Fruit fly (Drosophila melanogaster): Measurements from ENCODE around the gene Abl.

The Abl gene

dm6 chr3L:16650078-16650477, 2.4 kb upstream of the Abl start:
- TF ChIP-seq psq (optimal IDR thresholded peaks at IDR 0.05): no peak
- TF ChIP-seq Myc (optimal IDR thresholded peaks at IDR 0.05): no peak
- TF ChIP-seq insv (optimal IDR thresholded peaks at IDR 0.05): no peak
- no peak for TF ChIP-seq ttk (optimal IDR thresholded peaks at IDR 0.05)
- TF ChIP-seq Sin3A (optimal IDR thresholded peaks at IDR 0.05): no peak
- no peak for TF ChIP-seq h (optimal IDR thresholded peaks at IDR 0.05)

DNA sequence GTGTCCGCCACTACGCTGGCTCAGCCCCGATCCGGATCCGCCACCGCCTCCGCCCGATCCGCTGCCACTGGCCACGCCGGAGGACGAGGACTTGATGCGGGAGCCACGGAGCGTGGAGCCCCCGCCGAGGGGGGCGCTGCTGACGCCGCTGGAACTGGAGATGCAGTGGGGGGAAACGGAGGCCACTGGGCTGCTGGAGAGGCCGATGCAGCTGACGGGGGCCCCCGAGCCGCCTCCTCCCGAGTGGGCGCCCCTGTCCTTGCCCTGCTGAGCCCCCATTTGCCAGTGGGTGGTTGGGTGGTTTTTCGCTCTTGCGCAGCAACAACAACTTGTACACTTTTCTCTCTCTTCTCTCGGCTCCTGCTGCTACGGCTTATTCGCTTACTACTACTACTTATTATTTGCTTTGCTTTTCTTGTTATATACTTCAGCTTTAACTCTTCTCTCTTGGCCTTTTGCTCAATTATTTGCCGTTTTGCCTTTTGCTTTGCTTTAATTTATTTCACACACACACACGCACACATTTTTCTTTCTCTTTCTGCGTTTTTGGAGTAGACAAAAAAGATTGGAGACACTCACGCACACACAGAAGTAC, 720 bp downstream of the Abl start:
- TF ChIP-seq ttk (optimal IDR thresholded peaks at IDR 0.05) (peak; percentile 73), insv (optimal IDR thresholded peaks at IDR 0.05) (no peak)

dm6 chr3L:16645323-16645982, 2.2 kb downstream of the Abl start:
- no peak for TF ChIP-seq psq (optimal IDR thresholded peaks at IDR 0.05)
- no peak for TF ChIP-seq ttk (optimal IDR thresholded peaks at IDR 0.05)
- TF ChIP-seq Sin3A (optimal IDR thresholded peaks at IDR 0.05): no peak
- TF ChIP-seq insv (optimal IDR thresholded peaks at IDR 0.05): no peak
- no peak for TF ChIP-seq h (optimal IDR thresholded peaks at IDR 0.05)
- no peak for TF ChIP-seq Myc (optimal IDR thresholded peaks at IDR 0.05)

dm6 chr3L:16644505-16644904, 3.2 kb downstream of the Abl start:
- no peak for TF ChIP-seq Sin3A (optimal IDR thresholded peaks at IDR 0.05)
- TF ChIP-seq h (optimal IDR thresholded peaks at IDR 0.05): no peak
- TF ChIP-seq Myc (optimal IDR thresholded peaks at IDR 0.05): no peak
- no peak for TF ChIP-seq insv (optimal IDR thresholded peaks at IDR 0.05)
- TF ChIP-seq psq (optimal IDR thresholded peaks at IDR 0.05): no peak
- no peak for TF ChIP-seq ttk (optimal IDR thresholded peaks at IDR 0.05)

dm6 chr3L:16642954-16643353, 4.7 kb downstream of the Abl start:
- TF ChIP-seq ttk (optimal IDR thresholded peaks at IDR 0.05): no peak

dm6 chr3L:16642088-16642507, 5.6 kb downstream of the Abl start:
- no peak for TF ChIP-seq Myc (optimal IDR thresholded peaks at IDR 0.05)
- TF ChIP-seq Sin3A (optimal IDR thresholded peaks at IDR 0.05): no peak
- TF ChIP-seq insv (optimal IDR thresholded peaks at IDR 0.05): no peak
- TF ChIP-seq h (optimal IDR thresholded peaks at IDR 0.05): no peak
- TF ChIP-seq psq (optimal IDR thresholded peaks at IDR 0.05): no peak
- no peak for TF ChIP-seq ttk (optimal IDR thresholded peaks at IDR 0.05)

DNA sequence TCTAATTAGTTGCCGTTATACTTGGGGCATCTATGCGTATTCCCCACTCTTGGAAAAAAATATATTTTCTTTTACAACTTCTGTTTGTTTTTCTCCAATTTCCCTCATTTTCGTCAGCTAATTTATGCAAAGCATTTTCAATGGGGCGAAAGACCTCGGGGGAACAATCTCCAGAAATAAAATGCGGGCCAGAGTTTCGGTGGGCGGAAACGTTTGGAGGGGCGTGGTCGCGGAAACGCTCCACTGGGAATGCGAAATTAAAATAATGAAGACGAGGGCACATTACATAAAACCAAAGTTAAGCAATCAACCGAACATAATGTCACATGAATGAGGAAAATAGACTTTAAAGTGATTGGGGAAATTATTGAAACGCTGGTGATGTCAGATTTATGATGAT, 6.6 kb downstream of the Abl start:
- no peak for TF ChIP-seq psq (optimal IDR thresholded peaks at IDR 0.05)
- no peak for TF ChIP-seq Sin3A (optimal IDR thresholded peaks at IDR 0.05)

- no peak for TF ChIP-seq h (optimal IDR thresholded peaks at IDR 0.05)
- TF ChIP-seq Sin3A (optimal IDR thresholded peaks at IDR 0.05): no peak
- no peak for TF ChIP-seq psq (optimal IDR thresholded peaks at IDR 0.05)
- TF ChIP-seq ttk (optimal IDR thresholded peaks at IDR 0.05): no peak
- TF ChIP-seq Myc (optimal IDR thresholded peaks at IDR 0.05): no peak
- no peak for TF ChIP-seq insv (optimal IDR thresholded peaks at IDR 0.05)
These were observed 7.1 kb downstream of the Abl start for dm6 chr3L:16640509-16641068.

dm6 chr3L:16638639-16639388, 8.9 kb downstream of the Abl start:
- TF ChIP-seq Myc (optimal IDR thresholded peaks at IDR 0.05) (no peak), Sin3A (optimal IDR thresholded peaks at IDR 0.05) (no peak), ttk (optimal IDR thresholded peaks at IDR 0.05) (no peak), h (optimal IDR thresholded peaks at IDR 0.05) (no peak), insv (optimal IDR thresholded peaks at IDR 0.05) (no peak)

dm6 chr3L:16635566-16636210, 12.0 kb downstream of the Abl start:
- no peak for TF ChIP-seq ttk (optimal IDR thresholded peaks at IDR 0.05)
- no peak for TF ChIP-seq Myc (optimal IDR thresholded peaks at IDR 0.05)
- no peak for TF ChIP-seq insv (optimal IDR thresholded peaks at IDR 0.05)
- TF ChIP-seq psq (optimal IDR thresholded peaks at IDR 0.05): no peak
- TF ChIP-seq Sin3A (optimal IDR thresholded peaks at IDR 0.05): no peak
- TF ChIP-seq h (optimal IDR thresholded peaks at IDR 0.05): no peak

DNA sequence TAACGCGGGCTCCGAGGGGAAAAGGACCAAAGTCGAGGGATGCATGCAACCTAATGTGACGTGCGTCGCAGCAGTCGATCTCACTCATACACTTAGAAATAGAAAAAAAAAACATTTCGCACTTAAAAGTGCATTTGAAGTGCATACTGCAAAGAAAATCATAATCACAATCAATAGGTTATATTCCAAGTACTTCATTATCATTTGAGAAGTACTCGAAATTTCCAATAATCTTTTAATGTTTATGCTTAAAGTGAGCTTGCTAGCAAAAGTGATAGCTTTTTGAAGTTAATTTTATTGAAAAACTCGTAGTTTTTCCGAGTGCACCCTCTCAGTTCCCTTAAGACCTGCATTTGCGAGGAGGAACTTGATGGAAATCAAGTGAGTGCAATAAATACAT, 13.2 kb downstream of the Abl start:
- TF ChIP-seq Sin3A (optimal IDR thresholded peaks at IDR 0.05) (no peak), Myc (optimal IDR thresholded peaks at IDR 0.05) (no peak), insv (optimal IDR thresholded peaks at IDR 0.05) (no peak), psq (optimal IDR thresholded peaks at IDR 0.05) (no peak), h (optimal IDR thresholded peaks at IDR 0.05) (no peak), ttk (optimal IDR thresholded peaks at IDR 0.05) (no peak)

DNA sequence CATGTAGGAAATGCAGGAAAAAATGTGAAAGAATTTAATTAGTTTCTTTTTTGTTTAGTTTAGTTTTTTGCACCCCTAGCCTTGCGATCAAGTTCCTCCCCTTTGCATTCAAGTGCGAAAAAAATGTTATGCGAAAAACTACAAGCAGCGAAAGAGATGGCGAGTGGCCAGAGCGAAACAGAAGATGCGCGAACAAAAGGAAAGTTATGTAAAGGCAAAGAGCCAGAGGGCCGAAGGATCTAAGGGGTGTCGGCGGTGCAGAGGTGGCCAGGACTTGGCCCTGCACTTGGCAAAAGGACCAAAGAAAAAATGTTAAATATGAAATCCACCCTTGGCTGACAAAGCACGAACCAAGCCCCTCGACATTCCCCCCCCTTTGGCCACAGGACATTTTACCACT, 13.6 kb downstream of the Abl start:
- no peak for TF ChIP-seq psq (optimal IDR thresholded peaks at IDR 0.05)
- no peak for TF ChIP-seq Sin3A (optimal IDR thresholded peaks at IDR 0.05)
- TF ChIP-seq ttk (optimal IDR thresholded peaks at IDR 0.05): no peak
- TF ChIP-seq h (optimal IDR thresholded peaks at IDR 0.05): no peak
- TF ChIP-seq Myc (optimal IDR thresholded peaks at IDR 0.05): no peak
- no peak for TF ChIP-seq insv (optimal IDR thresholded peaks at IDR 0.05)
